Worm (Caenorhabditis elegans) whole organism, L1 larva: ENCODE results near the gene Y53C12B.1.

Experiments used
- C16A3.4 ChIP-seq: fragments of 150-350 bp; optimal IDR thresholded peaks from 2 replicates; lab custom pipeline; 2014; ENCODE audit warnings: missing biosample characterization, missing genetic modification characterization
- C34B4.2 ChIP-seq: sonication (generic microtip); optimal IDR thresholded peaks from 2 replicates; lab custom pipeline; 2017; ENCODE audit warnings: mild to moderate bottlenecking, missing genetic modification characterization, missing compliant biosample characterization
- Y116A8C.19 ChIP-seq: sonication (generic microtip); optimal IDR thresholded peaks from 2 replicates; lab custom pipeline; 2016; ENCODE audit warnings: missing compliant biosample characterization, missing genetic modification characterization, borderline replicate concordance
- aha-1 ChIP-seq: fragments of 150-350 bp; optimal IDR thresholded peaks from 2 replicates; lab custom pipeline; 2014; ENCODE audit warnings: missing biosample characterization, missing genetic modification characterization
- alr-1 ChIP-seq: fragments of 200-800 bp; sonication (Bioruptor generic); optimal IDR thresholded peaks from 2 replicates; lab custom pipeline; 2018; ENCODE audit warnings: borderline replicate concordance, mild to moderate bottlenecking, missing genetic modification characterization, missing compliant biosample characterization
- ceh-63 ChIP-seq: fragments of 200-800 bp; sonication (Bioruptor generic); optimal IDR thresholded peaks from 2 replicates; lab custom pipeline; 2018; ENCODE audit warnings: mild to moderate bottlenecking, missing genetic modification characterization, missing compliant biosample characterization
- ceh-8 ChIP-seq: fragments of 200-800 bp; sonication (Bioruptor generic); optimal IDR thresholded peaks from 2 replicates; lab custom pipeline; 2018; ENCODE audit warnings: mild to moderate bottlenecking, missing genetic modification characterization, moderate library complexity, missing compliant biosample characterization
- dpl-1 ChIP-seq, 3 experiments: fragments of 150-350 bp in 2 of 3; sonication (generic microtip) in 1 of 3; optimal IDR thresholded peaks; 2 replicates each; lab custom pipeline; 2014 to 2017; ENCODE audit warnings: missing biosample characterization in 3 of 3, missing genetic modification characterization in 3 of 3, missing genetic modification reagents in 3 of 3
- efl-1 ChIP-seq, 4 experiments: fragments of 150-350 bp; optimal IDR thresholded peaks in 3 of 4; peaks in 1 of 4; 1 replicate in 1 of 4; 2 replicates in 3 of 4; lab custom pipeline; 2014; ENCODE audit warnings: missing biosample characterization in 2 of 4, missing genetic modification characterization in 2 of 4, missing genetic modification reagents in 2 of 4
- egl-27 ChIP-seq, 2 experiments: fragments of 150-350 bp in 1 of 2; sonication (generic microtip); optimal IDR thresholded peaks; 3 replicates each; lab custom pipeline; 2017 to 2018; ENCODE audit warnings: missing biosample characterization in 2 of 2, missing genetic modification characterization in 2 of 2, missing genetic modification reagents in 2 of 2
- elt-2 ChIP-seq: sonication (generic microtip); optimal IDR thresholded peaks from 2 replicates; lab custom pipeline; 2016; ENCODE audit warnings: missing genetic modification characterization, mild to moderate bottlenecking, inconsistent platforms, missing compliant biosample characterization, missing genetic modification reagents
- fkh-10 ChIP-seq: sonication (generic microtip); optimal IDR thresholded peaks from 2 replicates; lab custom pipeline; 2017; ENCODE audit warnings: missing biosample characterization, missing genetic modification reagents, missing genetic modification characterization
- hpl-2 ChIP-seq: fragments of 150-350 bp; optimal IDR thresholded peaks from 2 replicates; lab custom pipeline; 2014; ENCODE audit warnings: missing biosample characterization, missing genetic modification reagents, missing genetic modification characterization
- isw-1 ChIP-seq: fragments of 200-800 bp; sonication (Bioruptor generic); IDR thresholded peaks from 2 replicates; pipeline ENCODE4 v1.3.6; 2022; ENCODE audit warnings: missing genetic modification characterization, missing compliant biosample characterization
- lin-14 ChIP-seq: fragments of 200-800 bp; sonication (Bioruptor generic); optimal IDR thresholded peaks from 2 replicates; lab custom pipeline; 2018; ENCODE audit warnings: mild to moderate bottlenecking, missing genetic modification characterization, moderate library complexity, missing compliant biosample characterization
- lin-39 ChIP-seq: fragments of 150-350 bp; optimal IDR thresholded peaks from 2 replicates; lab custom pipeline; 2014; ENCODE audit warnings: missing biosample characterization, missing genetic modification reagents, missing genetic modification characterization
- mab-9 ChIP-seq: fragments of 200-800 bp; sonication (Bioruptor generic); IDR thresholded peaks from 2 replicates; pipeline ENCODE4 v1.3.6; 2022; ENCODE audit warnings: missing genetic modification reagents, missing genetic modification characterization, missing compliant biosample characterization
- nhr-11 ChIP-seq: fragments of 150-350 bp; optimal IDR thresholded peaks from 2 replicates; lab custom pipeline; 2014; ENCODE audit warnings: missing biosample characterization, missing genetic modification characterization
- nhr-76 ChIP-seq: sonication (generic microtip); optimal IDR thresholded peaks from 2 replicates; lab custom pipeline; 2017; ENCODE audit warnings: missing biosample characterization, missing genetic modification characterization
- nhr-90 ChIP-seq: sonication (generic microtip); optimal IDR thresholded peaks from 2 replicates; lab custom pipeline; 2016; ENCODE audit warnings: mild to moderate bottlenecking, missing genetic modification characterization, missing compliant biosample characterization; ENCODE audit not compliant: poor library complexity
- rnt-1 ChIP-seq: sonication (generic microtip); optimal IDR thresholded peaks from 2 replicates; lab custom pipeline; 2016; ENCODE audit warnings: mild to moderate bottlenecking, missing genetic modification characterization, moderate library complexity, missing compliant biosample characterization
- xbp-1 ChIP-seq: sonication (generic microtip); optimal IDR thresholded peaks from 2 replicates; lab custom pipeline; 2016; ENCODE audit warnings: missing genetic modification characterization, missing compliant biosample characterization
- zag-1 ChIP-seq: fragments of 150-350 bp; optimal IDR thresholded peaks from 2 replicates; lab custom pipeline; 2014; ENCODE audit warnings: missing biosample characterization, missing genetic modification characterization
- zip-4 ChIP-seq: fragments of 200-800 bp; sonication (Bioruptor generic); optimal IDR thresholded peaks from 2 replicates; lab custom pipeline; 2018; ENCODE audit warnings: mild to moderate bottlenecking, missing genetic modification characterization, moderate library complexity, missing compliant biosample characterization

The Y53C12B.1 gene

DNA sequence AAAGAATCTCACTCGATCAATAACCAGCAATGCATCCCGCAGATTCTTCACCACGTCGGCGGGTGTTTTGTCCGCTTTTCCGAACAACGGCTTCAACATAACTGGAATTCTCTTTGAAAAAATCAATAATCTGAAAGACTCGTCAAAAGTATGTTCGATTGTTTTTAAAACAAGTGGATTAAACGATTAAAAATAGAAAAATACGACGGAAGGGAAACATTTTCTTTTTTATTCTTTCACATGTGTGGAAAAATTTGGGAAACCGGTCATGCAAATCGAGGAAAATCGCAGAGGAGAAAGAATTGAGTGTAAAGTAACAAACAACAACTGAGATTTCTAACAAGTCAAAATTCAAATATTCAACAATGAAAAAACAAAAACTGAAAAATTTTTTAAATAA, 42.3 kb downstream of the Y53C12B.1 start, which contains the start of gene mop-25.2:
Gene mop-25.2 (minus strand): TSS at position 101 of the 400 bp plus-strand sequence.
- TF ChIP-seq efl-1 (optimal IDR thresholded peaks at IDR 0.05; lab: Kevin White, UChicago): no peak
- peak in 1 of 2 experiments; percentile 79 for TF ChIP-seq efl-1 (GFP tag; optimal IDR thresholded peaks at IDR 0.05 in 1 of 2; lab: Kevin White, UChicago)
- TF ChIP-seq egl-27 (tag; optimal IDR thresholded peaks at IDR 0.05; lab: Kevin White, UChicago): no peak
- no peak for TF ChIP-seq Y116A8C.19 (tag; lab: Kevin White, UChicago)
- no peak for TF ChIP-seq C34B4.2 (tag; lab: Kevin White, UChicago)
- TF ChIP-seq lin-39 (tag; lab: Kevin White, UChicago): no peak

DNA sequence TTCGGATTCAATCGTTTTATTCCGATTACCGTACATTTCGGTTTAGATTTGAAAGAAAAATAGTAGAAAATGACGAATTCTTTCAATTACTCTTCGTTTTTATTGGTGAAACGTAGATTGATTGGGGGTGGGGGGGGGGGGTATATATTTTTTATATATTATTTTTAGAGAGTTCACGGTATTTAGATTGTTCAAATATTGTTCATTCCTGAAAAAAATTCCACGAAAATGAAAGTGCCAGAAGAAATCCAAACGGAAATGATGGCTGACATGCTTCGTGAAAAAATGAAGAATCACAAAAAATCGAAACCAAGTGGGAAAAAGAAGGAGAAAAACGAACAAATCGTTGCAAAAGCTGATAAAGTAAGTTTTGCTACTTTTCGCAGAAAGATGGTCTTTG, 45.5 kb downstream of the Y53C12B.1 start, which contains the start of the genes Y53C12A.8 and Y53C12A.7:
Gene Y53C12A.8 (minus strand): TSS at position 101 of the 400 bp plus-strand sequence.
Gene Y53C12A.7 (plus strand): TSS at position 181 of the 400 bp plus-strand sequence.
- TF ChIP-seq mab-9: no peak
- TF ChIP-seq efl-1 (optimal IDR thresholded peaks at IDR 0.05; lab: Kevin White, UChicago): no peak
- no peak for TF ChIP-seq efl-1 (GFP tag; optimal IDR thresholded peaks at IDR 0.05 in 1 of 2; lab: Kevin White, UChicago)
- TF ChIP-seq ceh-63 (GFP tag; lab: Kevin White, UChicago): no peak
- TF ChIP-seq dpl-1 (GFP tag; optimal IDR thresholded peaks at IDR 0.05; lab: Kevin White, UChicago): no peak
- no peak for TF ChIP-seq ceh-8 (GFP tag; lab: Kevin White, UChicago)
- no peak for TF ChIP-seq isw-1 (GFP tag; lab: Robert Waterston, UW)
- no peak for TF ChIP-seq aha-1 (tag; lab: Kevin White, UChicago)
- no peak for TF ChIP-seq zip-4
- TF ChIP-seq zag-1 (tag; lab: Kevin White, UChicago): no peak
- no peak for TF ChIP-seq nhr-11 (tag; lab: Kevin White, UChicago)
- TF ChIP-seq C16A3.4 (tag; lab: Kevin White, UChicago): no peak
- TF ChIP-seq Y116A8C.19 (tag; lab: Kevin White, UChicago): no peak
- no peak for TF ChIP-seq xbp-1 (tag; lab: Kevin White, UChicago)
- TF ChIP-seq nhr-90: no peak
- no peak for TF ChIP-seq rnt-1 (tag; lab: Kevin White, UChicago)
- TF ChIP-seq nhr-76 (tag; lab: Kevin White, UChicago): no peak
- no peak for TF ChIP-seq elt-2
- no peak for TF ChIP-seq hpl-2 (GFP tag; lab: Kevin White, UChicago)

- TF ChIP-seq lin-14 (GFP tag; lab: Kevin White, UChicago): peak; percentile 46
- peak; percentile 43 for TF ChIP-seq fkh-10
- no peak for TF ChIP-seq alr-1 (tag; lab: Kevin White, UChicago)
- TF ChIP-seq, all 84 proteins: peak for 2
Observed at ce11 chrII:9695942-9696341, 49.9 kb downstream of the Y53C12B.1 start.
